Fruit fly (Drosophila melanogaster) whole organism, adult: Measurements from ENCODE around the gene CG32457.

Source experiments
- CG12768 ChIP-seq: fragments of 200-800 bp; sonication (Bioruptor generic); optimal IDR thresholded peaks from 2 replicates; lab custom pipeline; 2017; ENCODE audit warnings: missing biosample characterization, missing genetic modification characterization, mild to moderate bottlenecking, moderate library complexity, missing genetic modification reagents
- CG14711 ChIP-seq: fragments of 200-800 bp; sonication (Bioruptor generic); optimal IDR thresholded peaks from 2 replicates; lab custom pipeline; 2018; ENCODE audit warnings: missing biosample characterization, mild to moderate bottlenecking, missing genetic modification characterization, moderate library complexity
- CG1620 ChIP-seq: fragments of 200-800 bp; sonication (Bioruptor generic); optimal IDR thresholded peaks from 2 replicates; lab custom pipeline; 2016; ENCODE audit warnings: missing biosample characterization, missing genetic modification characterization
- CG33017 ChIP-seq: fragments of 200-800 bp; sonication (Bioruptor generic); optimal IDR thresholded peaks from 2 replicates; lab custom pipeline; 2018; ENCODE audit warnings: missing biosample characterization, mild to moderate bottlenecking, missing genetic modification characterization, moderate library complexity
- CG5204 ChIP-seq: fragments of 200-800 bp; sonication (Bioruptor generic); optimal IDR thresholded peaks from 2 replicates; lab custom pipeline; 2016; ENCODE audit warnings: missing biosample characterization, missing genetic modification characterization
- CG7101 ChIP-seq: fragments of 200-800 bp; sonication (Bioruptor generic); optimal IDR thresholded peaks from 2 replicates; lab custom pipeline; 2018; ENCODE audit warnings: missing biosample characterization, mild to moderate bottlenecking, missing genetic modification characterization, moderate library complexity
- Crg-1 ChIP-seq: fragments of 200-800 bp; sonication (Bioruptor generic); optimal IDR thresholded peaks from 2 replicates; lab custom pipeline; 2016; ENCODE audit warnings: missing biosample characterization, missing genetic modification characterization
- Hr96 ChIP-seq: fragments of 200-800 bp; sonication (Bioruptor generic); optimal IDR thresholded peaks from 2 replicates; lab custom pipeline; 2016; ENCODE audit warnings: missing biosample characterization, missing genetic modification characterization
- Mnt ChIP-seq: fragments of 200-800 bp; sonication (Bioruptor generic); optimal IDR thresholded peaks from 2 replicates; lab custom pipeline; 2016; ENCODE audit warnings: missing biosample characterization, mild to moderate bottlenecking, missing genetic modification characterization
- bab1 ChIP-seq: fragments of 200-800 bp; sonication (Bioruptor generic); optimal IDR thresholded peaks from 3 replicates; lab custom pipeline; 2019; ENCODE audit warnings: missing biosample characterization, mild to moderate bottlenecking, missing genetic modification characterization, moderate library complexity
- cnc ChIP-seq, 2 experiments: fragments of >200 bp; optimal IDR thresholded peaks; 2 replicates each; lab custom pipeline; 2017
- kay ChIP-seq: fragments of 200-800 bp; sonication (Bioruptor generic); peaks from one replicate; lab custom pipeline; 2016; ENCODE audit warnings: missing biosample characterization, missing genetic modification characterization, borderline replicate concordance
- tj ChIP-seq: fragments of 200-800 bp; sonication (Bioruptor generic); optimal IDR thresholded peaks from 3 replicates; lab custom pipeline; 2017; ENCODE audit warnings: missing biosample characterization, mild to moderate bottlenecking, missing genetic modification characterization, moderate library complexity
- toe ChIP-seq: fragments of 200-800 bp; sonication (Bioruptor generic); optimal IDR thresholded peaks from 2 replicates; lab custom pipeline; 2016; ENCODE audit warnings: missing biosample characterization, missing genetic modification characterization

DNA sequence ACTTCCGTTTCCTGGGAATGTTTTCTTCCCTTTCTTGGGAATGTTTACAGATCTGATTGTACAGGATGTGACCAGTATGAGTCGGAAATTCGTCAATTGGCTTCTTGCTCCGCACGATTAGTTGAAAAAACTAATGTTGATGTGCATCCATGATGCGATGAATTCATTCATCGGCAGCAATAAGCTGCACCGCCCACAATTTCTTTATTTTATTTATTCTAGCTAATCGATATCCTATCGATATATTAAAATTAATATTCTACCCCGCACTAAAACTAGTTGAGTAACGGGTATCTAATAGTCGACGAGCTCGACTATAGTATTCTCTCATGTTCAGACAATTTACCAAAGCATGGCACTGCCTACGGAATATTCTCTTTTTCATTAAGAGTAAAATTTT lies 33.8 kb downstream of the CG32457 start:
- TF ChIP-seq Crg-1 (GFP tag; lab: Kevin White, UChicago) (no peak), kay (GFP tag; lab: Kevin White, UChicago) (no peak), Mnt (GFP tag; lab: Kevin White, UChicago) (no peak), CG5204 (no peak), CG12768 (GFP tag; lab: Kevin White, UChicago) (no peak), cnc (optimal IDR thresholded peaks at IDR 0.05; lab: Kevin White, UChicago) (no peak), CG33017 (tag; lab: Kevin White, UChicago) (no peak), Hr96 (no peak), toe (GFP tag; lab: Kevin White, UChicago) (no peak), CG1620 (GFP tag; lab: Kevin White, UChicago) (no peak), CG7101 (no peak), tj (GFP tag; lab: Kevin White, UChicago) (no peak), CG14711 (tag; lab: Kevin White, UChicago) (no peak), bab1 (GFP tag; lab: Kevin White, UChicago) (no peak)
